Worm (Caenorhabditis elegans): Measurements from ENCODE around the gene eif-3.G.

DNA sequence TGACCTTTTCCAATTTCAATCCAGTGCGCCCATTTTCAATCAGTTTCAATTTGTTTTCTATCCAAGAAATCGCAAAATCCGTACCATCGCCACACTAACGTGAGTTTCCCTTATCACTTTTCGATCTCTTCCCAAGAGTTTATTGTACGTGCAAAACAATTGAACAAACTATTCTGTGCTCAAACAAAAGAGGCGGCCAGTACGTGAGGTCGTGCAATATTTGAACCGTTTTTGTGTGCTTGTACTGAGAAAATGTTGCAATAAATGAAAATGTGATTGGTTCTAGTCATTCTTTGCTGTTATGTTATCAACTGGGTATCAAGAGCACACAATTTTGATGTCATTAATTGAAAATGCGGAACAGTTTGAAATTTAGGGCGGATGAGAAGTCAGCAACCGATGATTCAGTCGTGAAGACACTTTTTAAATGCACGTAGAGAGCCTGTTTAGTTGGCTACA lies 7.1 kb downstream of the eif-3.G start, which contains the start of gene F22B5.4:
- no peak for TF ChIP-seq blmp-1 (tag; optimal IDR thresholded peaks at IDR 0.05)
- no peak for TF ChIP-seq ztf-11 (tag; optimal IDR thresholded peaks at IDR 0.05)
- no peak for TF ChIP-seq sptf-1 (tag; optimal IDR thresholded peaks at IDR 0.05)
- TF ChIP-seq nhr-28 (tag; optimal IDR thresholded peaks at IDR 0.05): no peak
- TF ChIP-seq nhr-12 (tag; optimal IDR thresholded peaks at IDR 0.05): no peak
- no peak for TF ChIP-seq mep-1 (tag; optimal IDR thresholded peaks at IDR 0.05)
- no peak for TF ChIP-seq elt-3 (tag; optimal IDR thresholded peaks at IDR 0.05)
- TF ChIP-seq ceh-43 (GFP tag; optimal IDR thresholded peaks at IDR 0.05): no peak
- no peak for TF ChIP-seq unc-39 (tag; optimal IDR thresholded peaks at IDR 0.05)
- TF ChIP-seq lsy-2 (tag; optimal IDR thresholded peaks at IDR 0.05): no peak
- TF ChIP-seq pha-4 (tag; optimal IDR thresholded peaks at IDR 0.05): no peak
- no peak for TF ChIP-seq mab-5 (tag; optimal IDR thresholded peaks at IDR 0.05)

Data from whole organism, mixed stage, embryonic.